Fruit fly (Drosophila melanogaster): ENCODE results near the gene CG15385.

The CG15385 gene

dm6 chr2L:2180120-2180539 lies 32.2 kb downstream of the CG15385 start (continued):
- peak; percentile 53 for TF ChIP-seq CG7987 (GFP tag; optimal IDR thresholded peaks at IDR 0.05)
- peak; percentile 59; the same call in 1 of the 2 replicates for TF ChIP-seq MBD-R2 (GFP tag; IDR thresholded peaks at IDR 0.05)
- TF ChIP-seq HHEX (GFP tag; optimal IDR thresholded peaks at IDR 0.05), result peak; percentile 87
- no peak for TF ChIP-seq CG42726 (GFP tag; IDR thresholded peaks at IDR 0.05; ENCODE audit: partially characterized antibody)
- peak; percentile 64 for TF ChIP-seq CG18011 (GFP tag; optimal IDR thresholded peaks at IDR 0.05)
- peak; percentile 76 for TF ChIP-seq org-1 (GFP tag; optimal IDR thresholded peaks at IDR 0.05)
- TF ChIP-seq CG16863 (GFP tag; optimal IDR thresholded peaks at IDR 0.05), result peak; percentile 76
- TF ChIP-seq al (GFP tag; IDR thresholded peaks at IDR 0.05), result peak; percentile 75
- TF ChIP-seq CG8359 (GFP tag; optimal IDR thresholded peaks at IDR 0.05; ENCODE audit: borderline replicate concordance), result peak; percentile 76
- TF ChIP-seq CG3407 (GFP tag; optimal IDR thresholded peaks at IDR 0.05), result peak; percentile 84
- TF ChIP-seq Lhr (GFP tag; optimal IDR thresholded peaks at IDR 0.05), result peak; percentile 83
- TF ChIP-seq twi (tag; optimal IDR thresholded peaks at IDR 0.05), result peak; percentile 68
- TF ChIP-seq tap (tag; optimal IDR thresholded peaks at IDR 0.05), result peak; percentile 95
- TF ChIP-seq mirr (GFP tag; optimal IDR thresholded peaks at IDR 0.05), result no peak
- TF ChIP-seq maf-S (GFP tag; optimal IDR thresholded peaks at IDR 0.05), result peak; percentile 38
- TF ChIP-seq MESR4 (GFP tag; optimal IDR thresholded peaks at IDR 0.05), result peak; percentile 43
- peak; percentile 82 for TF ChIP-seq CG1024 (GFP tag; IDR thresholded peaks at IDR 0.05)
- peak; percentile 82 for TF ChIP-seq Hmr (GFP tag; optimal IDR thresholded peaks at IDR 0.05)
- TF ChIP-seq CG15073 (GFP tag; optimal IDR thresholded peaks at IDR 0.05), result peak; percentile 55
- peak; percentile 42; the same call in 1 of the 2 replicates for TF ChIP-seq CG10321 (GFP tag; IDR thresholded peaks at IDR 0.05)
- TF ChIP-seq CG7928 (GFP tag; optimal IDR thresholded peaks at IDR 0.05), result peak; percentile 27
- peak; percentile 62 for TF ChIP-seq CkIIα-i1 (GFP tag; IDR thresholded peaks at IDR 0.05)
- peak; percentile 69 for TF ChIP-seq E2f2 (GFP tag; IDR thresholded peaks at IDR 0.05)
- peak; percentile 23 for TF ChIP-seq sima (GFP tag; optimal IDR thresholded peaks at IDR 0.05)
- TF ChIP-seq CG30020 (tag; optimal IDR thresholded peaks at IDR 0.05), result peak; percentile 47
- peak; percentile 21 for TF ChIP-seq D19B (GFP tag; optimal IDR thresholded peaks at IDR 0.05)
- peak; percentile 87 for TF ChIP-seq sob (GFP tag; IDR thresholded peaks at IDR 0.05)
- TF ChIP-seq CG2712 (tag; optimal IDR thresholded peaks at IDR 0.05), result peak; percentile 96
- peak; percentile 94 for TF ChIP-seq Blimp-1 (GFP tag; optimal IDR thresholded peaks at IDR 0.05)
- TF ChIP-seq seq (GFP tag; IDR thresholded peaks at IDR 0.05), result peak; percentile 80
- no peak for TF ChIP-seq ato (GFP tag; IDR thresholded peaks at IDR 0.05; ENCODE audit: partially characterized antibody)
- TF ChIP-seq CTCF (GFP tag; optimal IDR thresholded peaks at IDR 0.05), result peak; percentile 59
- TF ChIP-seq CHES-1-like (GFP tag; optimal IDR thresholded peaks at IDR 0.05), result peak; percentile 54
- TF ChIP-seq CG10267 (tag; optimal IDR thresholded peaks at IDR 0.05), result peak; percentile 89
- peak; percentile 89 for TF ChIP-seq D19A (tag; optimal IDR thresholded peaks at IDR 0.05)
- peak; percentile 81 for TF ChIP-seq CG3281 (GFP tag; optimal IDR thresholded peaks at IDR 0.05)
- TF ChIP-seq Nf-YA (GFP tag; IDR thresholded peaks at IDR 0.05), result peak; percentile 81
- peak; percentile 81 for TF ChIP-seq CG17361 (GFP tag; IDR thresholded peaks at IDR 0.05)
- peak; percentile 85 for TF ChIP-seq Abd-B (GFP tag; optimal IDR thresholded peaks at IDR 0.05)
- TF ChIP-seq vfl (GFP tag; optimal IDR thresholded peaks at IDR 0.05), result peak; percentile 63
- peak; percentile 76 for TF ChIP-seq ssp (GFP tag; IDR thresholded peaks at IDR 0.05)
- TF ChIP-seq gem (tag; optimal IDR thresholded peaks at IDR 0.05), result peak; percentile 96
- TF ChIP-seq ap (GFP tag; IDR thresholded peaks at IDR 0.05), result peak; percentile 91
- TF ChIP-seq fd3F (GFP tag; optimal IDR thresholded peaks at IDR 0.05), result peak; percentile 57
- peak; percentile 84 for TF ChIP-seq ems (GFP tag; optimal IDR thresholded peaks at IDR 0.05)
- TF ChIP-seq trh (GFP tag; optimal IDR thresholded peaks at IDR 0.05), result peak; percentile 72
- peak; percentile 85 for TF ChIP-seq CG1529 (GFP tag; optimal IDR thresholded peaks at IDR 0.05)
- TF ChIP-seq CG13123 (GFP tag; optimal IDR thresholded peaks at IDR 0.05), result peak; percentile 75
- peak; percentile 91 for TF ChIP-seq stc (GFP tag; IDR thresholded peaks at IDR 0.05)
- peak; percentile 80 for TF ChIP-seq jing (GFP tag; optimal IDR thresholded peaks at IDR 0.05)
- TF ChIP-seq disco-r (GFP tag; optimal IDR thresholded peaks at IDR 0.05), result peak; percentile 34
